Worm (Caenorhabditis elegans): ENCODE data around the gene srd-31.

Gene srd-31

ce11 chrV:7672258-7672657, 37.7 kb upstream of the srd-31 start, which contains the start of gene C12D5.4:
C12D5.4 (plus strand) TSS chrV:7672558.
- TF ChIP-seq dve-1 (tag; optimal IDR thresholded peaks at IDR 0.05; ENCODE audit: insufficient read depth) (no peak), nhr-48 (tag; optimal IDR thresholded peaks at IDR 0.05) (no peak), php-3 (GFP tag; IDR thresholded peaks at IDR 0.05) (no peak), snpc-1.2 (GFP tag; IDR thresholded peaks at IDR 0.05) (no peak), hlh-11 (tag; optimal IDR thresholded peaks at IDR 0.05) (no peak), mdl-1 (tag; optimal IDR thresholded peaks at IDR 0.05) (no peak), tra-1 (GFP tag; IDR thresholded peaks at IDR 0.05) (no peak), ama-1 (optimal IDR thresholded peaks at IDR 0.05) (no peak), cey-2 (tag; optimal IDR thresholded peaks at IDR 0.05; ENCODE audit: borderline replicate concordance, insufficient read depth) (no peak), nhr-42 (GFP tag; IDR thresholded peaks at IDR 0.05) (no peak), hif-1 (tag; optimal IDR thresholded peaks at IDR 0.05) (no peak), dmd-8 (GFP tag; IDR thresholded peaks at IDR 0.05) (no peak), nhr-25 (tag; optimal IDR thresholded peaks at IDR 0.05; ENCODE audit: borderline replicate concordance, insufficient read depth) (no peak)

ce11 chrV:7667940-7668339, 33.4 kb upstream of the srd-31 start, which contains the start of gene C12D5.5:
C12D5.5 (plus strand) TSS chrV:7668240.
- no peak for TF ChIP-seq zip-11 (GFP tag; IDR thresholded peaks at IDR 0.05)
- no peak for TF ChIP-seq daf-16 (GFP tag; optimal IDR thresholded peaks at IDR 0.05)
- no peak for TF ChIP-seq daf-16 (tag; optimal IDR thresholded peaks at IDR 0.05)
- TF ChIP-seq snpc-1.2 (GFP tag; IDR thresholded peaks at IDR 0.05): no peak
- no peak for TF ChIP-seq unc-130 (GFP tag; optimal IDR thresholded peaks at IDR 0.05)
- no peak for TF ChIP-seq ctbp-1 (GFP tag; IDR thresholded peaks at IDR 0.05)
- no peak for TF ChIP-seq nhr-11 (tag; optimal IDR thresholded peaks at IDR 0.05)
- no peak for TF ChIP-seq nhr-42 (GFP tag; IDR thresholded peaks at IDR 0.05)
- TF ChIP-seq nhr-6 (tag; optimal IDR thresholded peaks at IDR 0.05): no peak
- TF ChIP-seq daf-8 (GFP tag; IDR thresholded peaks at IDR 0.05): no peak
- no peak for TF ChIP-seq hlh-11 (tag; optimal IDR thresholded peaks at IDR 0.05)
- no peak for TF ChIP-seq duxl-1 (tag; optimal IDR thresholded peaks at IDR 0.05; ENCODE audit: poor library complexity)
- no peak for TF ChIP-seq unc-62 (GFP tag; optimal IDR thresholded peaks at IDR 0.05 in 1 of 2)
- no peak for TF ChIP-seq unc-62 (tag; optimal IDR thresholded peaks at IDR 0.05)
- no peak for TF ChIP-seq unc-39 (tag; optimal IDR thresholded peaks at IDR 0.05)
- TF ChIP-seq mxl-2 (GFP tag; conservative IDR thresholded peaks at IDR 0.05): no peak
- TF ChIP-seq nhr-76 (tag; optimal IDR thresholded peaks at IDR 0.05): no peak
- TF ChIP-seq jun-1 (tag; optimal IDR thresholded peaks at IDR 0.05): no peak
- TF ChIP-seq dve-1 (tag; optimal IDR thresholded peaks at IDR 0.05; ENCODE audit: insufficient read depth): no peak
- no peak for TF ChIP-seq egl-43 (GFP tag; IDR thresholded peaks at IDR 0.05)
- no peak for TF ChIP-seq lin-13 (GFP tag; optimal IDR thresholded peaks at IDR 0.05)
- no peak for TF ChIP-seq Y5F2A.4 (GFP tag; optimal IDR thresholded peaks at IDR 0.05)

ce11 chrV:7653567-7653966, 19.0 kb upstream of the srd-31 start, which contains the start of gene srh-200:
srh-200 (minus strand) TSS chrV:7653667.
- TF ChIP-seq egl-43 (GFP tag; IDR thresholded peaks at IDR 0.05) (no peak), F10B5.3 (tag; optimal IDR thresholded peaks at IDR 0.05) (no peak), unc-62 (GFP tag; optimal IDR thresholded peaks at IDR 0.05 in 1 of 2) (peak in 1 of 2 experiments; percentile 33), unc-62 (tag; optimal IDR thresholded peaks at IDR 0.05) (no peak)

ce11 chrV:7651757-7652156, 17.2 kb upstream of the srd-31 start, which contains the start of gene srh-234:
srh-234 (minus strand) TSS chrV:7651857.
- TF ChIP-seq pha-4 (GFP tag; IDR thresholded peaks at IDR 0.05) (no peak), pha-4 (tag; optimal IDR thresholded peaks at IDR 0.05) (no peak), spr-1 (tag; optimal IDR thresholded peaks at IDR 0.05) (no peak), ctbp-1 (GFP tag; IDR thresholded peaks at IDR 0.05) (no peak), mxl-2 (GFP tag; conservative IDR thresholded peaks at IDR 0.05) (no peak), nhr-6 (tag; optimal IDR thresholded peaks at IDR 0.05) (no peak), tra-1 (GFP tag; IDR thresholded peaks at IDR 0.05) (no peak), sdz-12 (GFP tag; optimal IDR thresholded peaks at IDR 0.05) (no peak), ceh-28 (tag; optimal IDR thresholded peaks at IDR 0.05) (no peak), zfp-2 (tag; optimal IDR thresholded peaks at IDR 0.05) (no peak)
